Worm (Caenorhabditis elegans) whole organism, early embryonic: ENCODE measurements around the gene Y32F6A.4.

Source experiments
- B0310.2 ChIP-seq: sonication (generic microtip); optimal IDR thresholded peaks from 2 replicates; lab custom pipeline; 2016; ENCODE audit warnings: mild to moderate bottlenecking, missing genetic modification characterization, missing compliant biosample characterization
- F13C5.2 ChIP-seq: sonication (generic microtip); optimal IDR thresholded peaks from 2 replicates; lab custom pipeline; 2017; ENCODE audit warnings: mild to moderate bottlenecking, missing genetic modification characterization, inconsistent platforms, missing compliant biosample characterization
- aly-1 ChIP-seq: sonication (generic microtip); optimal IDR thresholded peaks from 2 replicates; lab custom pipeline; 2016; ENCODE audit warnings: missing genetic modification characterization, missing compliant biosample characterization
- ama-1 ChIP-seq: fragments of 150-350 bp; optimal IDR thresholded peaks from 2 replicates; lab custom pipeline; 2014
- ceh-13 ChIP-seq: fragments of 200-800 bp; sonication (Bioruptor generic); optimal IDR thresholded peaks from 2 replicates; lab custom pipeline; 2018; ENCODE audit warnings: mild to moderate bottlenecking, missing genetic modification characterization, missing compliant biosample characterization
- ceh-36 ChIP-seq: sonication (generic microtip); optimal IDR thresholded peaks from 2 replicates; lab custom pipeline; 2016; ENCODE audit warnings: missing genetic modification characterization, inconsistent platforms, missing compliant biosample characterization
- ets-7 ChIP-seq: sonication (generic microtip); optimal IDR thresholded peaks from 2 replicates; lab custom pipeline; 2016; ENCODE audit warnings: missing genotype, missing genetic modification characterization, missing compliant biosample characterization
- flt-1 ChIP-seq: fragments of 200-800 bp; sonication (Bioruptor generic); IDR thresholded peaks from 2 replicates; pipeline ENCODE4 v1.3.6; 2022; ENCODE audit warnings: missing genetic modification characterization, missing compliant biosample characterization
- hmbx-1 ChIP-seq: sonication (generic microtip); optimal IDR thresholded peaks from 2 replicates; lab custom pipeline; 2016; ENCODE audit warnings: mild to moderate bottlenecking, missing genetic modification characterization, missing compliant biosample characterization
- hmg-4 ChIP-seq: fragments of 200-800 bp; sonication (Bioruptor generic); optimal IDR thresholded peaks from 2 replicates; lab custom pipeline; 2018; ENCODE audit warnings: mild to moderate bottlenecking, missing genetic modification characterization, missing compliant biosample characterization
- hnd-1 ChIP-seq: sonication (generic microtip); optimal IDR thresholded peaks from 2 replicates; lab custom pipeline; 2016; ENCODE audit warnings: missing genetic modification characterization, missing compliant biosample characterization
- pes-1 ChIP-seq: fragments of 200-800 bp; sonication (Bioruptor generic); IDR thresholded peaks from 2 replicates; pipeline ENCODE4 v1.3.6; 2022; ENCODE audit warnings: missing genetic modification reagents, missing genetic modification characterization, missing compliant biosample characterization
- scrt-1 ChIP-seq: fragments of 200-800 bp; sonication (Bioruptor generic); IDR thresholded peaks from 2 replicates; pipeline ENCODE4 v1.3.6; 2022; ENCODE audit warnings: missing genetic modification characterization, missing compliant biosample characterization
- sea-1 ChIP-seq: fragments of 200-800 bp; sonication (Bioruptor generic); conservative IDR thresholded peaks from 2 replicates; pipeline ENCODE4 v1.3.6; 2022; ENCODE audit warnings: missing genetic modification characterization, missing compliant biosample characterization
- tbx-11 ChIP-seq: fragments of 200-800 bp; sonication (Bioruptor generic); IDR thresholded peaks from 2 replicates; pipeline ENCODE4 v1.3.6; 2022; ENCODE audit warnings: missing genetic modification characterization, missing compliant biosample characterization
- tbx-37 ChIP-seq: fragments of 200-800 bp; sonication (Bioruptor generic); conservative IDR thresholded peaks from 2 replicates; pipeline ENCODE4 v1.3.6; 2022; ENCODE audit warnings: missing genetic modification reagents, missing genetic modification characterization, missing compliant biosample characterization
- tra-4 ChIP-seq: sonication (generic microtip); optimal IDR thresholded peaks from 2 replicates; lab custom pipeline; 2017; ENCODE audit warnings: missing genetic modification characterization, missing compliant biosample characterization

Gene Y32F6A.4

ce11 chrV:10404701-10405100, 29.2 kb downstream of the Y32F6A.4 start:
- no peak for TF ChIP-seq aly-1
- TF ChIP-seq ets-7 (tag; lab: Kevin White, UChicago) = no peak
- TF ChIP-seq tbx-11 = no peak
- no peak for TF ChIP-seq hnd-1
- no peak for TF ChIP-seq F13C5.2 (tag; lab: Kevin White, UChicago)
- TF ChIP-seq ceh-13 (GFP tag; lab: Kevin White, UChicago) = no peak
- TF ChIP-seq B0310.2 (tag; lab: Kevin White, UChicago) = no peak
- no peak for TF ChIP-seq hmbx-1 (tag; lab: Kevin White, UChicago)
- no peak for TF ChIP-seq sea-1 (GFP tag; lab: Robert Waterston, UW)
- no peak for TF ChIP-seq tbx-37 (GFP tag; lab: Robert Waterston, UW)
- no peak for TF ChIP-seq tra-4 (tag; lab: Kevin White, UChicago)
- TF ChIP-seq ceh-36 (tag; lab: Kevin White, UChicago) = no peak
- TF ChIP-seq ama-1 = no peak

ce11 chrV:10402804-10403203, 31.1 kb downstream of the Y32F6A.4 start, which contains the start of gene F15H10.8:
Gene F15H10.8 (minus strand): TSS chrV:10402904.
- TF ChIP-seq F13C5.2 (tag; lab: Kevin White, UChicago) (no peak), B0310.2 (tag; lab: Kevin White, UChicago) (no peak), hnd-1 (no peak), ets-7 (tag; lab: Kevin White, UChicago) (no peak), tbx-37 (GFP tag; lab: Robert Waterston, UW) (no peak), flt-1 (GFP tag; lab: Robert Waterston, UW) (no peak), pes-1 (no peak), ama-1 (no peak), hmg-4 (GFP tag; lab: Kevin White, UChicago) (no peak), ceh-13 (GFP tag; lab: Kevin White, UChicago) (no peak), tbx-11 (no peak), ceh-36 (tag; lab: Kevin White, UChicago) (no peak), tra-4 (tag; lab: Kevin White, UChicago) (no peak), hmbx-1 (tag; lab: Kevin White, UChicago) (no peak), sea-1 (GFP tag; lab: Robert Waterston, UW) (no peak), scrt-1 (GFP tag; lab: Robert Waterston, UW) (no peak), aly-1 (no peak)

- TF ChIP-seq hmbx-1 (tag; lab: Kevin White, UChicago) = no peak
- TF ChIP-seq ets-7 (tag; lab: Kevin White, UChicago) = no peak
Observed at ce11 chrV:10399290-10399689, 34.6 kb downstream of the Y32F6A.4 start.

ce11 chrV:10398431-10398830, 35.4 kb downstream of the Y32F6A.4 start, which contains the start of gene ugt-2:
Gene ugt-2 (plus strand): TSS chrV:10398801.
- TF ChIP-seq ets-7 (tag; lab: Kevin White, UChicago) = no peak

ce11 chrV:10395173-10395766, 38.6 kb downstream of the Y32F6A.4 start, which contains the start of the genes col-151 and ugt-1:
Gene col-151 (minus strand): TSS chrV:10395223.
Gene ugt-1 (plus strand): TSS chrV:10395663.
- TF ChIP-seq hmg-4 (GFP tag; lab: Kevin White, UChicago) (no peak), aly-1 (no peak), ets-7 (tag; lab: Kevin White, UChicago) (no peak), hnd-1 (no peak), pes-1 (no peak), tbx-11 (no peak), tbx-37 (GFP tag; lab: Robert Waterston, UW) (no peak), hmbx-1 (tag; lab: Kevin White, UChicago) (no peak), scrt-1 (GFP tag; lab: Robert Waterston, UW) (no peak), sea-1 (GFP tag; lab: Robert Waterston, UW) (no peak), ama-1 (no peak), flt-1 (GFP tag; lab: Robert Waterston, UW) (no peak), B0310.2 (tag; lab: Kevin White, UChicago) (no peak)

ce11 chrV:10393708-10394107, 40.2 kb downstream of the Y32F6A.4 start:
- no peak for TF ChIP-seq ets-7 (tag; lab: Kevin White, UChicago)
- TF ChIP-seq tbx-11 = no peak
- TF ChIP-seq pes-1 = no peak
- no peak for TF ChIP-seq B0310.2 (tag; lab: Kevin White, UChicago)
- no peak for TF ChIP-seq aly-1
- TF ChIP-seq ceh-13 (GFP tag; lab: Kevin White, UChicago) = no peak
- no peak for TF ChIP-seq flt-1 (GFP tag; lab: Robert Waterston, UW)
- no peak for TF ChIP-seq hmg-4 (GFP tag; lab: Kevin White, UChicago)

ce11 chrV:10388318-10388717, 45.5 kb downstream of the Y32F6A.4 start, which contains the start of gene AC3.5:
Gene AC3.5 (plus strand): TSS chrV:10388527.
- TF ChIP-seq aly-1 (no peak), tbx-11 (no peak), B0310.2 (tag; lab: Kevin White, UChicago) (no peak), F13C5.2 (tag; lab: Kevin White, UChicago) (no peak), hnd-1 (no peak), ceh-13 (GFP tag; lab: Kevin White, UChicago) (no peak), tra-4 (tag; lab: Kevin White, UChicago) (no peak), flt-1 (GFP tag; lab: Robert Waterston, UW) (no peak), scrt-1 (GFP tag; lab: Robert Waterston, UW) (no peak), ets-7 (tag; lab: Kevin White, UChicago) (no peak), hmg-4 (GFP tag; lab: Kevin White, UChicago) (no peak), ceh-36 (tag; lab: Kevin White, UChicago) (no peak), ama-1 (no peak), sea-1 (GFP tag; lab: Robert Waterston, UW) (no peak), pes-1 (no peak), hmbx-1 (tag; lab: Kevin White, UChicago) (no peak), tbx-37 (GFP tag; lab: Robert Waterston, UW) (no peak)
